Fruit fly (Drosophila melanogaster): ENCODE measurements around the gene Hmu.

- TF ChIP-seq NK7.1 (GFP tag; optimal IDR thresholded peaks at IDR 0.05) (no peak), Oli (tag; optimal IDR thresholded peaks at IDR 0.05) (no peak), h (optimal IDR thresholded peaks at IDR 0.05) (no peak), CG2202 (tag; optimal IDR thresholded peaks at IDR 0.05) (no peak), CG10959 (GFP tag; IDR thresholded peaks at IDR 0.05) (no peak), kah (GFP tag; optimal IDR thresholded peaks at IDR 0.05) (no peak), usp (GFP tag; optimal IDR thresholded peaks at IDR 0.05) (no peak), HHEX (GFP tag; optimal IDR thresholded peaks at IDR 0.05) (no peak), Xrp1 (GFP tag; IDR thresholded peaks at IDR 0.05) (no peak), BtbVII (GFP tag; optimal IDR thresholded peaks at IDR 0.05) (no peak), Taf1 (GFP tag; IDR thresholded peaks at IDR 0.05) (no peak)
Measured at dm6 chr3R:27330782-27331181, 42.2 kb downstream of the Hmu start, which contains the start of gene CG3330.

All from whole organism, embryonic.